Comparison of ENCODE assay signal across 4 fruit fly cellular contexts in the genomic region with DNA sequence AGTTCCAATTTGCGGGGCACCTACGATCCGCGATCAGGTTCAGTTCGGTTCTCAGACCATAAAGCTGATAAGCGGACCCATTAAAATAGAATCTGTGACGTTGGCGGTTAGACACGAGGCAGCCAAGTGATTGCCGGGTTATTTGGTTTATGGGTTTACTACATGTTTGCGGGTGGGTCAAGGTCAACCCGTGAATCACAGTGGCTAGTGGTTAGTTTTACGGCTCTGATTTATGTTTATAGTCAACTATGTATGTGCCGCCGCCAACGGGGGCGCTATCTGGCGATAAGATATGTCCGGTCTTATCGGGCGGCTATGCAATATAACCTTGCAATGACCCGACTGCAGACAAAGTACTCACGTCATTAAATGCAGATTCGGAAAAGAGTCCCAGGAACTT.
A peak's percentile ranks its signal among the peaks of the same experiment; 100 is the strongest.
TF ChIP-seq lines count a peak whose summit lies in the region.

No protein-coding gene starts in this region.

- no peak for TF ChIP-seq CTCF in whole organism, embryonic (GFP tag; optimal IDR thresholded peaks at IDR 0.05; lab: Kevin White, UChicago)

TF ChIP-seq in whole organism, adult, 20 proteins besides CTCF, POLR2A, EP300 and RAD21:
- TF ChIP-seq kay (GFP tag; lab: Kevin White, UChicago; ENCODE audit: borderline replicate concordance) (peak; percentile 40), bab1 (GFP tag; optimal IDR thresholded peaks at IDR 0.05; lab: Kevin White, UChicago) (no peak)

TF ChIP-seq in whole organism, embryonic, 481 proteins besides CTCF, POLR2A, EP300 and RAD21 (continues in another document):
- TF ChIP-seq fru (optimal IDR thresholded peaks at IDR 0.05; lab: Kevin White, UChicago) (no peak), phol (tag; optimal IDR thresholded peaks at IDR 0.05; lab: Kevin White, UChicago) (no peak), sens (GFP tag; lab: Kevin White, UChicago) (peak; percentile 66), sug (tag; optimal IDR thresholded peaks at IDR 0.05; lab: Kevin White, UChicago) (peak; percentile 92), CG7928 (GFP tag; optimal IDR thresholded peaks at IDR 0.05; lab: Kevin White, UChicago) (no peak), sens-2 (GFP tag; IDR thresholded peaks at IDR 0.05; lab: Robert Waterston, UW) (peak; percentile 83), exex (tag; optimal IDR thresholded peaks at IDR 0.05; lab: Kevin White, UChicago) (peak; percentile 94), D19A (tag; optimal IDR thresholded peaks at IDR 0.05; lab: Kevin White, UChicago) (no peak), CG7987 (GFP tag; optimal IDR thresholded peaks at IDR 0.05; lab: Kevin White, UChicago) (peak; percentile 98), CG42726 (GFP tag; IDR thresholded peaks at IDR 0.05; lab: Robert Waterston, UW; ENCODE audit: partially characterized antibody) (no peak), cwo (GFP tag; optimal IDR thresholded peaks at IDR 0.05; lab: Kevin White, UChicago) (peak; percentile 8), HLH4C (GFP tag; IDR thresholded peaks at IDR 0.05; lab: Robert Waterston, UW; ENCODE audit: partially characterized antibody) (peak; percentile 8; the same call in 2 of the 3 replicates), Med (GFP tag; lab: Kevin White, UChicago) (peak; percentile 60), Eip74EF (GFP tag; optimal IDR thresholded peaks at IDR 0.05; lab: Kevin White, UChicago) (no peak), CG16863 (GFP tag; optimal IDR thresholded peaks at IDR 0.05; lab: Kevin White, UChicago) (no peak), vfl (GFP tag; optimal IDR thresholded peaks at IDR 0.05; lab: Kevin White, UChicago) (no peak), CG34376 (GFP tag; optimal IDR thresholded peaks at IDR 0.05; lab: Kevin White, UChicago) (peak; percentile 26), mirr (GFP tag; optimal IDR thresholded peaks at IDR 0.05; lab: Kevin White, UChicago) (peak; percentile 78), chinmo (GFP tag; IDR thresholded peaks at IDR 0.05; lab: Robert Waterston, UW; ENCODE audit: partially characterized antibody) (peak; percentile 61; the same call in 2 of the 4 replicates), GATAe (GFP tag; conservative IDR thresholded peaks at IDR 0.05; lab: Robert Waterston, UW) (peak; percentile 54; the same call in 1 of the 2 replicates), grn (GFP tag; optimal IDR thresholded peaks at IDR 0.05; lab: Kevin White, UChicago) (peak; percentile 29), ftz-f1 (GFP tag; optimal IDR thresholded peaks at IDR 0.05; lab: Kevin White, UChicago) (peak; percentile 48), run (tag; optimal IDR thresholded peaks at IDR 0.05; lab: Kevin White, UChicago) (peak; percentile 70), pros (GFP tag; optimal IDR thresholded peaks at IDR 0.05; lab: Kevin White, UChicago) (no peak), Hr78 (GFP tag; optimal IDR thresholded peaks at IDR 0.05; lab: Kevin White, UChicago) (peak in 1 of 2 experiments; percentile 94), ERR (GFP tag; optimal IDR thresholded peaks at IDR 0.05; lab: Kevin White, UChicago) (peak; percentile 48), crol (GFP tag; IDR thresholded peaks at IDR 0.05; lab: Robert Waterston, UW) (0 out of 2 replicates have a peak, but pooled peaks have one; percentile 5)

TF ChIP-seq in whole organism, prepupa, 60 proteins besides CTCF, POLR2A, EP300 and RAD21:
- TF ChIP-seq svp (GFP tag; lab: Kevin White, UChicago): peak; percentile 83
- no peak for TF ChIP-seq Ets96B (tag; optimal IDR thresholded peaks at IDR 0.05; lab: Kevin White, UChicago)

TF ChIP-seq in whole organism, wandering third instar larva, 38 proteins besides CTCF, POLR2A, EP300 and RAD21:
- TF ChIP-seq woc (GFP tag; optimal IDR thresholded peaks at IDR 0.05; lab: Kevin White, UChicago): no peak
- no peak for TF ChIP-seq Dif (GFP tag; optimal IDR thresholded peaks at IDR 0.05; lab: Kevin White, UChicago; ENCODE audit: partially characterized antibody)
- TF ChIP-seq Hr78 (GFP tag; optimal IDR thresholded peaks at IDR 0.05; lab: Kevin White, UChicago): no peak
- TF ChIP-seq CrebA (GFP tag; optimal IDR thresholded peaks at IDR 0.05; lab: Kevin White, UChicago; ENCODE audit: borderline replicate concordance): peak; percentile 22
- no peak for TF ChIP-seq Hnf4 (GFP tag; optimal IDR thresholded peaks at IDR 0.05; lab: Kevin White, UChicago)
- TF ChIP-seq fru (GFP tag; optimal IDR thresholded peaks at IDR 0.05; lab: Kevin White, UChicago): no peak
- TF ChIP-seq psq (GFP tag; optimal IDR thresholded peaks at IDR 0.05; lab: Kevin White, UChicago): no peak
